Worm (Caenorhabditis elegans): ENCODE measurements around the gene srv-21.

DNA sequence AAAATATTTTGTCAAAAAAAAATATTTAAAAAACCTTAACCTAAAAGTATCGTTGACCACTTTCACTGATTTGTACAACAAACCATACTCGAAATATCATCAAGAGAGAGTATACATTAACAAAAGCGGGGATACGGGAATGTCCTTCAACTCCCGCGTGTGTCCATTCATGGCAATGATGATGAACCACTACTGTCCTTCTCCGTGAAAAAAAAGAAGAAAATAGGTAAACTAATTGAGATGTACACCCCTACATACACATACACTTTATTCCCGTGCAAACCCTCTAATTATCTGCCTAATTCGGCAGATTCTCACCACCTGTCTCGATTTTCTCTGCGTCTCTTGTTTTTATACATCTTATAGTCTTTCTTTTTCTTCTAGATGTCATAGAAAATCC is 49.5 kb upstream of the srv-21 start:
- TF ChIP-seq Y56A3A.18 (GFP tag; IDR thresholded peaks at IDR 0.05) (no peak), fkh-3 (tag; optimal IDR thresholded peaks at IDR 0.05) (no peak), unc-62 (GFP tag; optimal IDR thresholded peaks at IDR 0.05) (no peak), attf-5 (GFP tag; optimal IDR thresholded peaks at IDR 0.05) (no peak)

All from whole organism, young adult.